Worm (Caenorhabditis elegans): ENCODE measurements around the gene W03H9.2.
A peak's percentile ranks its signal among the peaks of the same experiment; 100 is the strongest.

W03H9.2 gene

DNA sequence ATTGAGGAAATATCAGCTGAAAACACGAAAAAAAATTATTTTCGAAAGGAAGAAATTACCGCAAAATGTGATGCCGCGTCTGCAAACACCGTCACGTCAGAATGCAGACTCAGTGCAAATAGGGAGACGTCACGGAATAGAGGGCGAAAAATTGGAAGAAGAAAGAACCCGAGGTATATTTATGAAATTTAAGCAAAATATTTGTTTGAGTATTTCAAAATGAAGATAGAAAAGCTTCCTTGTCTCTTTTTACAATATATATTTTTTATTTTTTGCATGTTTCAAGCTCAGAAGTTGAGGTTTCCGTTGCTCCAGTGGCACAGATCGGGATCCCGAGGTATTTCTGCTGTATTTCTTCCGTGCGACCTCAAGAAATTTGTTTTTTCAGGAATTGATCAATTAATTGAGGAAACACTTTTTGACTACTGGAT, at the start of gene W03H9.2 (continued):
- TF ChIP-seq madf-3 (GFP tag; IDR thresholded peaks at IDR 0.05) (no peak), ekl-4 (GFP tag; IDR thresholded peaks at IDR 0.05) (no peak), F37B4.10 (GFP tag; IDR thresholded peaks at IDR 0.05) (no peak), nhr-90 (tag; optimal IDR thresholded peaks at IDR 0.05) (no peak), tbp1 (GFP tag; optimal IDR thresholded peaks at IDR 0.05) (peak; percentile 37), ztf-6 (GFP tag; IDR thresholded peaks at IDR 0.05) (no peak), attf-5 (GFP tag; optimal IDR thresholded peaks at IDR 0.05) (peak; percentile 56), attf-3 (GFP tag; conservative IDR thresholded peaks at IDR 0.05) (no peak), bed-2 (GFP tag; IDR thresholded peaks at IDR 0.05) (peak; percentile 56; the same call in 1 of the 2 replicates), lin-26 (GFP tag; IDR thresholded peaks at IDR 0.05) (no peak), ztf-18 (tag; optimal IDR thresholded peaks at IDR 0.05) (peak; percentile 60), C17E4.6 (GFP tag; IDR thresholded peaks at IDR 0.05) (no peak), Y67H2A.10 (GFP tag; conservative IDR thresholded peaks at IDR 0.05) (no peak), lsl-1 (GFP tag; optimal IDR thresholded peaks at IDR 0.05) (peak; percentile 9), atf-7 (tag; optimal IDR thresholded peaks at IDR 0.05) (no peak), K11D2.4 (GFP tag; IDR thresholded peaks at IDR 0.05) (0 out of 2 replicates have a peak, but pooled peaks have one; percentile 23), zim-3 (tag; optimal IDR thresholded peaks at IDR 0.05) (no peak), sdz-38 (tag; optimal IDR thresholded peaks at IDR 0.05) (no peak), F23B12.7 (tag; optimal IDR thresholded peaks at IDR 0.05; ENCODE audit: insufficient read depth) (no peak), bed-1 (GFP tag; IDR thresholded peaks at IDR 0.05) (no peak), him-1 (tag; optimal IDR thresholded peaks at IDR 0.05) (no peak), xnd-1 (tag; optimal IDR thresholded peaks at IDR 0.05) (no peak), K12H6.12 (tag; optimal IDR thresholded peaks at IDR 0.05) (peak; percentile 74), pbrm-1 (GFP tag; IDR thresholded peaks at IDR 0.05) (peak; percentile 43; the same call in 1 of the 2 replicates), Y79H2A.3 (GFP tag; conservative IDR thresholded peaks at IDR 0.05) (no peak), hlh-12 (tag; optimal IDR thresholded peaks at IDR 0.05) (no peak), B0336.3 (GFP tag; IDR thresholded peaks at IDR 0.05) (no peak), aptf-3 (GFP tag; IDR thresholded peaks at IDR 0.05) (no peak), ztf-3 (GFP tag; optimal IDR thresholded peaks at IDR 0.05) (no peak), rpc-1 (optimal IDR thresholded peaks at IDR 0.05) (no peak), rpc-1 (tag; optimal IDR thresholded peaks at IDR 0.05) (no peak), F49E8.2 (tag; optimal IDR thresholded peaks at IDR 0.05; ENCODE audit: insufficient read depth) (no peak), nhr-80 (tag; optimal IDR thresholded peaks at IDR 0.05) (peak; percentile 3), cebp-1 (GFP tag; IDR thresholded peaks at IDR 0.05) (no peak), cebp-1 (tag; optimal IDR thresholded peaks at IDR 0.05) (peak; percentile 51), ceh-27 (GFP tag; optimal IDR thresholded peaks at IDR 0.05) (peak; percentile 77), snpc-1.1 (tag; optimal IDR thresholded peaks at IDR 0.05; ENCODE audit: insufficient read depth) (no peak), lir-1 (GFP tag; conservative IDR thresholded peaks at IDR 0.05) (peak; percentile 30; the same call in 1 of the 2 replicates)

DNA sequence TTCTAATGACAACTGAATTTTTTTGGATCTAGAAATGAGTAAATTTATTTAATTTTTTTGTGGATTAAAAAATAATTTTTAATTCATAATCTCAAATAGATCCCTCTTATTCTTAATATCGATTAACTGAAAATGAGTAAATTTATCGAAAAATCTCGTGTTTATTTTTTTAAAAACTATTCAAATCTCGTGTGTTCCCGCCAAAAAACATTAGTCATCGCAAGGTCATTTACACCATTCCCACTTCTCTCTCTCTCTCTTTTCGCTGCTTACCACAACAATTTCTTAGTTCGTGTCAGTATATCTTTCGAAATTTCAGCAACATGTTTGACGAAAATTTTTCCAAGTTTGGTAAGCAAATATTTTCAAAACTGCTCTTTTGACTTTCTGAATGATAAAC, 43.8 kb upstream of the W03H9.2 start:
- no peak for TF ChIP-seq F39B2.1 (GFP tag; IDR thresholded peaks at IDR 0.05)
- no peak for TF ChIP-seq bed-1 (GFP tag; IDR thresholded peaks at IDR 0.05)
- no peak for TF ChIP-seq egl-18 (GFP tag; IDR thresholded peaks at IDR 0.05)
- no peak for TF ChIP-seq Y95B8A.8 (GFP tag; IDR thresholded peaks at IDR 0.05)
- TF ChIP-seq cebp-1 (GFP tag; IDR thresholded peaks at IDR 0.05) = no peak
- TF ChIP-seq cebp-1 (tag; optimal IDR thresholded peaks at IDR 0.05) = no peak
- TF ChIP-seq ccch-3 (GFP tag; optimal IDR thresholded peaks at IDR 0.05) = no peak
- no peak for TF ChIP-seq lsy-27 (tag; optimal IDR thresholded peaks at IDR 0.05; ENCODE audit: borderline replicate concordance, insufficient read depth)
- no peak for TF ChIP-seq egrh-3 (GFP tag; IDR thresholded peaks at IDR 0.05)
- TF ChIP-seq hlh-12 (tag; optimal IDR thresholded peaks at IDR 0.05) = no peak

Measured in whole organism, young adult.